Worm (Caenorhabditis elegans) whole organism, mixed stage, embryonic: ENCODE data around the gene srlf-24.

ENCODE experiments used
- M03D4.4 ChIP-seq: sonication (generic microtip); optimal IDR thresholded peaks from 2 replicates; lab custom pipeline; 2017; ENCODE audit warnings: mild to moderate bottlenecking, missing genetic modification characterization, missing compliant biosample characterization
- bed-3 ChIP-seq: fragments of 200-800 bp; sonication (Bioruptor generic); optimal IDR thresholded peaks from 3 replicates; lab custom pipeline; 2018; ENCODE audit warnings: mild to moderate bottlenecking, missing genetic modification characterization, moderate library complexity, missing compliant biosample characterization
- blmp-1 ChIP-seq: fragments of 150-350 bp; optimal IDR thresholded peaks from 2 replicates; lab custom pipeline; 2014; ENCODE audit warnings: missing biosample characterization, missing genetic modification characterization
- ceh-39 ChIP-seq: fragments of 150-350 bp; optimal IDR thresholded peaks from 2 replicates; lab custom pipeline; 2014; ENCODE audit warnings: missing biosample characterization, missing genetic modification characterization
- ceh-43 ChIP-seq: fragments of 200-800 bp; sonication (Bioruptor generic); optimal IDR thresholded peaks from 2 replicates; lab custom pipeline; 2018; ENCODE audit warnings: mild to moderate bottlenecking, missing genetic modification characterization, moderate library complexity, missing compliant biosample characterization
- ceh-83 ChIP-seq: fragments of 200-800 bp; sonication (Bioruptor generic); optimal IDR thresholded peaks from 2 replicates; lab custom pipeline; 2018; ENCODE audit warnings: mild to moderate bottlenecking, missing genetic modification characterization, missing compliant biosample characterization
- ces-1 ChIP-seq: fragments of 150-350 bp; optimal IDR thresholded peaks from 2 replicates; lab custom pipeline; 2014; ENCODE audit warnings: missing biosample characterization, missing genetic modification reagents, missing genetic modification characterization
- cnd-1 ChIP-seq: fragments of 200-800 bp; sonication (Bioruptor generic); optimal IDR thresholded peaks from 2 replicates; lab custom pipeline; 2018; ENCODE audit warnings: mild to moderate bottlenecking, missing genetic modification characterization, missing compliant biosample characterization
- drap-1 ChIP-seq: fragments of 200-800 bp; sonication (Bioruptor generic); optimal IDR thresholded peaks from 3 replicates; lab custom pipeline; 2018; ENCODE audit warnings: mild to moderate bottlenecking, missing genetic modification characterization, missing compliant biosample characterization
- elt-1 ChIP-seq: sonication (generic microtip); optimal IDR thresholded peaks from 2 replicates; lab custom pipeline; 2017; ENCODE audit warnings: missing genetic modification characterization, mild to moderate bottlenecking, missing compliant biosample characterization, antibody characterized with exemption, moderate library complexity, borderline replicate concordance; ENCODE audit not compliant: insufficient read depth
- elt-3 ChIP-seq: fragments of 150-350 bp; optimal IDR thresholded peaks from 2 replicates; lab custom pipeline; 2014; ENCODE audit warnings: missing biosample characterization, missing genetic modification characterization
- flh-1 ChIP-seq: fragments of 200-800 bp; sonication (Bioruptor generic); optimal IDR thresholded peaks from 2 replicates; lab custom pipeline; 2018; ENCODE audit warnings: mild to moderate bottlenecking, missing genetic modification characterization, moderate library complexity, missing compliant biosample characterization
- ham-2 ChIP-seq: fragments of 200-800 bp; sonication (Bioruptor generic); optimal IDR thresholded peaks from 2 replicates; lab custom pipeline; 2018; ENCODE audit warnings: mild to moderate bottlenecking, missing genetic modification characterization, missing compliant biosample characterization
- hlh-1 ChIP-seq: fragments of 150-350 bp; optimal IDR thresholded peaks from 2 replicates; lab custom pipeline; 2014; ENCODE audit warnings: missing biosample characterization, missing genetic modification reagents, missing genetic modification characterization
- lin-13 ChIP-seq: fragments of 150-350 bp; optimal IDR thresholded peaks from 2 replicates; lab custom pipeline; 2014; ENCODE audit warnings: missing biosample characterization, missing genetic modification characterization
- lin-32 ChIP-seq: fragments of 200-800 bp; sonication (Bioruptor generic); optimal IDR thresholded peaks from 2 replicates; lab custom pipeline; 2018; ENCODE audit warnings: mild to moderate bottlenecking, missing genetic modification characterization, missing compliant biosample characterization
- lsy-2 ChIP-seq: fragments of 150-350 bp; optimal IDR thresholded peaks from 2 replicates; lab custom pipeline; 2014; ENCODE audit warnings: missing biosample characterization, missing genetic modification characterization
- mab-5 ChIP-seq: fragments of 150-350 bp; optimal IDR thresholded peaks from 2 replicates; lab custom pipeline; 2014; ENCODE audit warnings: missing biosample characterization, missing genetic modification characterization
- mep-1 ChIP-seq: fragments of 150-350 bp; optimal IDR thresholded peaks from 2 replicates; lab custom pipeline; 2017; ENCODE audit warnings: missing biosample characterization, missing genetic modification reagents, missing genetic modification characterization, inconsistent platforms
- mls-2 ChIP-seq: sonication (generic microtip); optimal IDR thresholded peaks from 2 replicates; lab custom pipeline; 2016; ENCODE audit warnings: mild to moderate bottlenecking, missing genetic modification characterization, moderate library complexity, missing compliant biosample characterization
- nhr-12 ChIP-seq: fragments of 150-350 bp; optimal IDR thresholded peaks from 2 replicates; lab custom pipeline; 2014; ENCODE audit warnings: missing biosample characterization, missing genetic modification characterization
- nhr-2 ChIP-seq: fragments of 150-350 bp; optimal IDR thresholded peaks from 2 replicates; lab custom pipeline; 2014; ENCODE audit warnings: missing biosample characterization, missing genetic modification characterization
- nhr-237 ChIP-seq: fragments of 150-350 bp; optimal IDR thresholded peaks from 2 replicates; lab custom pipeline; 2014; ENCODE audit warnings: missing biosample characterization, missing genetic modification characterization
- nhr-28 ChIP-seq: fragments of 150-350 bp; optimal IDR thresholded peaks from 2 replicates; lab custom pipeline; 2014; ENCODE audit warnings: missing biosample characterization, missing genetic modification characterization
- nhr-76 ChIP-seq: sonication (generic microtip); optimal IDR thresholded peaks from 2 replicates; lab custom pipeline; 2017; ENCODE audit warnings: missing biosample characterization, missing genetic modification characterization
- pha-4 ChIP-seq: fragments of 150-350 bp; optimal IDR thresholded peaks from 2 replicates; lab custom pipeline; 2018; ENCODE audit warnings: missing biosample characterization, missing genetic modification reagents, missing genetic modification characterization
- sem-2 ChIP-seq: fragments of 200-800 bp; sonication (Bioruptor generic); optimal IDR thresholded peaks from 2 replicates; lab custom pipeline; 2018; ENCODE audit warnings: mild to moderate bottlenecking, missing genetic modification characterization, missing compliant biosample characterization
- snpc-4 ChIP-seq: fragments of 150-350 bp; optimal IDR thresholded peaks from 2 replicates; lab custom pipeline; 2014; ENCODE audit warnings: missing biosample characterization, missing genetic modification characterization
- sptf-1 ChIP-seq: sonication (generic microtip); optimal IDR thresholded peaks from 2 replicates; lab custom pipeline; 2017; ENCODE audit warnings: mild to moderate bottlenecking, missing genetic modification characterization, moderate library complexity, missing compliant biosample characterization
- tbx-8 ChIP-seq: fragments of 200-800 bp; sonication (Bioruptor generic); optimal IDR thresholded peaks from 2 replicates; lab custom pipeline; 2018; ENCODE audit warnings: mild to moderate bottlenecking, missing genetic modification characterization, moderate library complexity, missing compliant biosample characterization
- unc-120 ChIP-seq: sonication (generic microtip); optimal IDR thresholded peaks from 2 replicates; lab custom pipeline; 2017; ENCODE audit warnings: missing genetic modification characterization, missing compliant biosample characterization; ENCODE audit not compliant: poor library complexity, severe bottlenecking
- unc-39 ChIP-seq: fragments of 150-350 bp; optimal IDR thresholded peaks from 2 replicates; lab custom pipeline; 2014; ENCODE audit warnings: missing biosample characterization, missing genetic modification characterization
- unc-62 ChIP-seq: fragments of 150-350 bp; optimal IDR thresholded peaks from 2 replicates; lab custom pipeline; 2014; ENCODE audit warnings: missing biosample characterization, missing genetic modification reagents, missing genetic modification characterization
- zip-8 ChIP-seq: fragments of 150-350 bp; optimal IDR thresholded peaks from 2 replicates; lab custom pipeline; 2014; ENCODE audit warnings: missing biosample characterization, missing genetic modification characterization
- ztf-11 ChIP-seq: fragments of 150-350 bp; optimal IDR thresholded peaks from 2 replicates; lab custom pipeline; 2014; ENCODE audit warnings: missing biosample characterization, missing genetic modification characterization

The srlf-24 gene

DNA sequence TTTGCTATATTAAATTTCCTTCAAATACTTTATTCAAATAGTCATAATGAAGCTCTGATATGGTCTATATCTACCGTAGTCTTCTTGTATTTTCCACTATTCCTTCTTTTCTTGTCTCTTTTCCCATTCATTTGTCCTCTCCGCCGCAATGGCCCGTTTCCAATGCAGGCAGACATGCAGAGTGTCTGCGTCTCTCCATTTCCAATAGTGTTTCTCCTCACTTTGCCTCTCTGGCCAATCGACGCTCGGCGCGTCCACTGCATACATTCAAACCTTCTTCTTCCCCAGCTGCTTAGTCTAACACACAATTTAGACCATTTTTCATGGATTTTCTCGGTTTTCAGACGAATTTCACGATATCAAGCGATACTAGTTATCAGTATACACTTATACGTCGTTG lies 19.6 kb upstream of the srlf-24 start:
- TF ChIP-seq pha-4 (tag; lab: Kevin White, UChicago) (peak; percentile 41), lsy-2 (tag; lab: Kevin White, UChicago) (peak; percentile 43), unc-120 (tag; lab: Kevin White, UChicago) (peak; percentile 63), drap-1 (no peak), blmp-1 (no peak), lin-13 (tag; lab: Kevin White, UChicago) (peak; percentile 38), snpc-4 (tag; lab: Kevin White, UChicago) (no peak), mls-2 (peak; percentile 46)

DNA sequence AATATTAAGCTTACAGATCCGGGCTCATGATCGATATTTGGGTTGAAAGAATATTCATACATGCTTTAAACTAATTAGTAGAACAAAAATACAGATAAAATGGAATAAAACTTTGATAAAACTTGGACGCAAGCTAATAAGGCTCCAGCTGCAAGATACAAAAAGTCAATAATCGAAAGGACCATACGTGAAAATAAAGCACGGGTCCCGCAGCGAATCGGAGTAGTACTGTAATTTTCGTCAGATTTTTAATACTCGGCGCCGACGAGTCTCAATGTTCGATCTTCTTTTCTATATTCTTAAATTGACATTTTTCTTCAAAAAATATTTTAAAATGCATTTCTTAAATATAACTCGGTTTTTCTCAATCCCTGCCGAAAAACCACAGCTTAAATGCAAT lies 19.1 kb upstream of the srlf-24 start, which contains the start of gene spo-11:
Gene spo-11 (minus strand): TSS at position 189 of the 400 bp plus-strand sequence.
- TF ChIP-seq sptf-1 (tag; lab: Kevin White, UChicago) (no peak), unc-62 (GFP tag; lab: Kevin White, UChicago) (no peak), bed-3 (GFP tag; lab: Kevin White, UChicago) (no peak), ceh-39 (tag; lab: Kevin White, UChicago) (no peak), nhr-12 (tag; lab: Kevin White, UChicago) (no peak), nhr-76 (tag; lab: Kevin White, UChicago) (no peak), mep-1 (tag; lab: Kevin White, UChicago) (no peak), nhr-237 (tag; lab: Kevin White, UChicago) (no peak), lin-13 (tag; lab: Kevin White, UChicago) (no peak), nhr-2 (no peak), unc-120 (tag; lab: Kevin White, UChicago) (no peak), zip-8 (tag; lab: Kevin White, UChicago) (no peak), unc-39 (tag; lab: Kevin White, UChicago) (no peak), M03D4.4 (tag; lab: Kevin White, UChicago) (no peak), mab-5 (tag; lab: Kevin White, UChicago) (no peak)

DNA sequence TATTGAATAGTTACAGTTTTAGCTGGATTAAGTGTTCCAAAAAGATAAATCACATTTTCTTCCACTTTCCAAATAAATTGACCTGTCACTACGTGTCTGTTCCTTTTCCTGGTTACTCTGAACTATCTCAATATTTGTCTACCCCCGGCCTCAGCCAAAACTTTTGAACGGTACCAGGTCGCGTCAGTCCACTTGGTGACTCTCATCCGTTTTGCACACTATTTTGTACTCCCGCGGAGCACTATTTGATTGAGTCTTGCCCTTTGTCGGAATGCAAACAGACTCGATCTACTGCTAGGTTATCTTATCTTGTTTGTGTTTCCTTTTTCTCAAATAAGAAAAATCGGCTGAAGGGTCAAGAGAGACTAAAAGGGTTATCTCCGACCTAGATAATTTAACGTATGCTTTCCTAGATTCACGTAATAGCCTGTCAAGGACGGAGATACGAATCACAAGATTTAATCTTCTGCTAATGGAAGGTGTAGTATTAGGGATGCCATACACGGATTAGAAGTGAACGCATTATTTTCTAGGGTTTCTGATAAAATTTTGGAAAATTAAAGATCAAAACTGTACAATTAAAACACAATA lies 14.4 kb upstream of the srlf-24 start:
- TF ChIP-seq ceh-43 (GFP tag; lab: Kevin White, UChicago) = no peak
- peak; percentile 50 for TF ChIP-seq nhr-2
- TF ChIP-seq elt-1 = peak; percentile 95
- no peak for TF ChIP-seq mls-2
- TF ChIP-seq ham-2 = peak; percentile 74
- peak; percentile 10 for TF ChIP-seq pha-4 (tag; lab: Kevin White, UChicago)

DNA sequence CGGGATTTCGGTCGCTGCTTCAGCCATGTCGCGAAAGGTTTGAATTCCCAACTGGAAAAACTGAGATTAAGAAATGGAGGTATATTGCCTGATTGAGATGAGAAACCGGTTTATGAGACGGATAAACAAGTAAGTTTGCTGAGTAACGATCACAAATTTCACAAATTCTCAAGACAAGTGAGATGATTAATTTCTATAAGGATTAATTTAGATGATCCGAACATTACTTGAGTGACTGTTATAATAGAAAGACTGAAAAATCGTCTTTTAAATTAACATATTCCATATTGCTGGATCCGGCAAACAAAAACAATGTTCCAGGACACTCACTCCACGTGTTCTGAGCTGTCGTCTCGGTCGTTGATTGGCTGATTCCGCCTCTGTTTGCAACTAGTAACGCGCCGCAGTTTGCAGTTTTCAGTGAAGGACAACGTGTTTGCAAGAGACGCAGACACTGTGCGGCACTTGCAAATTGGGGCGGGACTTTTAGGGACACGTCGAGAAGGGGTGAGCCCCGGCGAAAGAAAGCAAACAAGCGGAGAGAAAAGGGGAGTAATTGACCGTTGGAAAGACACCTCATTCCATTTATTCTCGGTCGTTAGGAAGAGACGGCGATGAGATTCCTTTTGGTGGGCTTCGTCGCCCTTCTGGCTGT lies 13.3 kb upstream of the srlf-24 start, which contains the start of the genes imp-2 and enpl-1:
Gene imp-2 (minus strand): TSS at position 51 of the 655 bp plus-strand sequence.
Gene enpl-1 (plus strand): TSS at position 462 of the 655 bp plus-strand sequence.
- no peak for TF ChIP-seq nhr-28
- no peak for TF ChIP-seq nhr-76 (tag; lab: Kevin White, UChicago)
- TF ChIP-seq drap-1 = peak; percentile 60
- TF ChIP-seq snpc-4 (tag; lab: Kevin White, UChicago) = no peak
- TF ChIP-seq ceh-43 (GFP tag; lab: Kevin White, UChicago) = peak; percentile 38
- TF ChIP-seq ceh-83 (GFP tag; lab: Kevin White, UChicago) = no peak
- peak; percentile 57 for TF ChIP-seq nhr-2
- no peak for TF ChIP-seq bed-3 (GFP tag; lab: Kevin White, UChicago)
- TF ChIP-seq cnd-1 (tag; lab: Kevin White, UChicago) = peak; percentile 58
- peak; percentile 50 for TF ChIP-seq nhr-237 (tag; lab: Kevin White, UChicago)
- peak; percentile 88 for TF ChIP-seq ces-1 (GFP tag; lab: Kevin White, UChicago)
- TF ChIP-seq mab-5 (tag; lab: Kevin White, UChicago) = no peak
- TF ChIP-seq ham-2 = peak; percentile 79
- TF ChIP-seq lsy-2 (tag; lab: Kevin White, UChicago) = peak; percentile 87
- TF ChIP-seq unc-62 (GFP tag; lab: Kevin White, UChicago) = peak; percentile 31
- peak; percentile 88 for TF ChIP-seq lin-13 (tag; lab: Kevin White, UChicago)
- peak; percentile 79 for TF ChIP-seq sptf-1 (tag; lab: Kevin White, UChicago)
- no peak for TF ChIP-seq lin-32 (GFP tag; lab: Kevin White, UChicago)
- no peak for TF ChIP-seq elt-3
- TF ChIP-seq unc-120 (tag; lab: Kevin White, UChicago) = peak; percentile 98
- no peak for TF ChIP-seq elt-1
- TF ChIP-seq unc-39 (tag; lab: Kevin White, UChicago) = no peak
- peak; percentile 60 for TF ChIP-seq hlh-1
- TF ChIP-seq ceh-39 (tag; lab: Kevin White, UChicago) = peak; percentile 85
- no peak for TF ChIP-seq sem-2 (GFP tag; lab: Kevin White, UChicago)
- TF ChIP-seq ztf-11 (tag; lab: Kevin White, UChicago) = peak; percentile 18
- no peak for TF ChIP-seq blmp-1
- no peak for TF ChIP-seq nhr-12 (tag; lab: Kevin White, UChicago)
- no peak for TF ChIP-seq flh-1 (GFP tag; lab: Kevin White, UChicago)
- TF ChIP-seq M03D4.4 (tag; lab: Kevin White, UChicago) = peak; percentile 62
- no peak for TF ChIP-seq zip-8 (tag; lab: Kevin White, UChicago)
- TF ChIP-seq pha-4 (tag; lab: Kevin White, UChicago) = peak; percentile 73
- peak; percentile 74 for TF ChIP-seq mls-2
- TF ChIP-seq mep-1 (tag; lab: Kevin White, UChicago) = peak; percentile 93
- no peak for TF ChIP-seq tbx-8 (GFP tag; lab: Kevin White, UChicago)
